Worm (Caenorhabditis elegans): ENCODE results near the gene F16G10.13.

F16G10.13 gene

ce11 chrII:2440312-2440711 lies 44.5 kb upstream of the F16G10.13 start:
- TF ChIP-seq nhr-6 (tag; optimal IDR thresholded peaks at IDR 0.05) = no peak
- TF ChIP-seq crh-2 (tag; optimal IDR thresholded peaks at IDR 0.05) = no peak
- TF ChIP-seq lin-11 (tag; optimal IDR thresholded peaks at IDR 0.05) = no peak
- no peak for TF ChIP-seq lsy-2 (tag; optimal IDR thresholded peaks at IDR 0.05)
- no peak for TF ChIP-seq elt-1 (tag; optimal IDR thresholded peaks at IDR 0.05)
- no peak for TF ChIP-seq lin-39 (tag; optimal IDR thresholded peaks at IDR 0.05)
- no peak for TF ChIP-seq nhr-10 (tag; optimal IDR thresholded peaks at IDR 0.05)
- TF ChIP-seq lin-13 (GFP tag; optimal IDR thresholded peaks at IDR 0.05) = no peak
- TF ChIP-seq sma-9 (GFP tag; optimal IDR thresholded peaks at IDR 0.05) = no peak
- no peak for TF ChIP-seq sma-9 (tag; optimal IDR thresholded peaks at IDR 0.05)
- TF ChIP-seq nhr-129 (tag; optimal IDR thresholded peaks at IDR 0.05) = no peak
- TF ChIP-seq ztf-11 (tag; optimal IDR thresholded peaks at IDR 0.05) = no peak
- no peak for TF ChIP-seq ZK546.5 (tag; optimal IDR thresholded peaks at IDR 0.05)
- TF ChIP-seq dmd-4 (tag; optimal IDR thresholded peaks at IDR 0.05) = no peak

ce11 chrII:2438944-2439343 lies 43.2 kb upstream of the F16G10.13 start:
- TF ChIP-seq alr-1 (tag; optimal IDR thresholded peaks at IDR 0.05) (no peak), zag-1 (tag; optimal IDR thresholded peaks at IDR 0.05) (no peak), sma-9 (GFP tag; optimal IDR thresholded peaks at IDR 0.05) (no peak), sma-9 (tag; optimal IDR thresholded peaks at IDR 0.05) (no peak), lin-13 (GFP tag; optimal IDR thresholded peaks at IDR 0.05) (no peak), unc-62 (GFP tag; optimal IDR thresholded peaks at IDR 0.05) (no peak), crh-2 (tag; optimal IDR thresholded peaks at IDR 0.05) (no peak), ztf-4 (tag; optimal IDR thresholded peaks at IDR 0.05) (no peak), nhr-10 (tag; optimal IDR thresholded peaks at IDR 0.05) (no peak), R02D3.7 (tag; optimal IDR thresholded peaks at IDR 0.05) (no peak), elt-3 (tag; optimal IDR thresholded peaks at IDR 0.05) (no peak), nhr-12 (tag; optimal IDR thresholded peaks at IDR 0.05) (no peak), ceh-16 (tag; optimal IDR thresholded peaks at IDR 0.05) (no peak), nhr-23 (tag; optimal IDR thresholded peaks at IDR 0.05) (no peak), snpc-4 (tag; optimal IDR thresholded peaks at IDR 0.05) (no peak), unc-55 (GFP tag; optimal IDR thresholded peaks at IDR 0.05) (no peak), nhr-77 (tag; optimal IDR thresholded peaks at IDR 0.05) (no peak), fos-1 (tag; optimal IDR thresholded peaks at IDR 0.05) (no peak), nhr-129 (tag; optimal IDR thresholded peaks at IDR 0.05) (no peak), F13H6.1 (tag; optimal IDR thresholded peaks at IDR 0.05) (no peak), C34F6.9 (tag; optimal IDR thresholded peaks at IDR 0.05) (no peak)

- TF ChIP-seq fos-1 (tag; optimal IDR thresholded peaks at IDR 0.05) = peak; percentile 21
- TF ChIP-seq sma-3 (GFP tag; optimal IDR thresholded peaks at IDR 0.05) = no peak
These were observed 42.4 kb upstream of the F16G10.13 start for ce11 chrII:2438180-2438579.

ce11 chrII:2436757-2437156 lies 41.0 kb upstream of the F16G10.13 start:
- peak; percentile 97 for TF ChIP-seq ceh-16 (tag; optimal IDR thresholded peaks at IDR 0.05)
- no peak for TF ChIP-seq nhr-6 (tag; optimal IDR thresholded peaks at IDR 0.05)
- TF ChIP-seq elt-1 (tag; optimal IDR thresholded peaks at IDR 0.05) = peak; percentile 7

ce11 chrII:2435566-2435965 lies 39.8 kb upstream of the F16G10.13 start:
- TF ChIP-seq ceh-82 (tag; optimal IDR thresholded peaks at IDR 0.05) = no peak
- TF ChIP-seq blmp-1 (tag; optimal IDR thresholded peaks at IDR 0.05; ENCODE audit: insufficient read depth) = peak; percentile 73
- TF ChIP-seq egl-27 (tag; optimal IDR thresholded peaks at IDR 0.05) = no peak

- no peak for TF ChIP-seq zag-1 (tag; optimal IDR thresholded peaks at IDR 0.05)
These were observed 36.2 kb upstream of the F16G10.13 start, which contains the start of gene ceh-86 for ce11 chrII:2431972-2432371. ceh-86 (minus strand) TSS chrII:2432072.

ce11 chrII:2422427-2422826 lies 26.7 kb upstream of the F16G10.13 start:
- TF ChIP-seq zag-1 (tag; optimal IDR thresholded peaks at IDR 0.05) = no peak
- no peak for TF ChIP-seq gmeb-1 (tag; optimal IDR thresholded peaks at IDR 0.05)
- TF ChIP-seq nhr-129 (tag; optimal IDR thresholded peaks at IDR 0.05) = no peak
- TF ChIP-seq C34F6.9 (tag; optimal IDR thresholded peaks at IDR 0.05) = no peak
- TF ChIP-seq skn-1 (tag; optimal IDR thresholded peaks at IDR 0.05) = no peak
- no peak for TF ChIP-seq unc-39 (tag; optimal IDR thresholded peaks at IDR 0.05)
- TF ChIP-seq sma-3 (GFP tag; optimal IDR thresholded peaks at IDR 0.05) = no peak
- no peak for TF ChIP-seq nhr-23 (tag; optimal IDR thresholded peaks at IDR 0.05)
- TF ChIP-seq ZK546.5 (tag; optimal IDR thresholded peaks at IDR 0.05) = no peak
- no peak for TF ChIP-seq ztf-4 (tag; optimal IDR thresholded peaks at IDR 0.05)
